Fruit fly (Drosophila melanogaster) whole organism, embryonic: ENCODE measurements around the gene Uch-L5R.

Experiments used
- Ada2b ChIP-seq: fragments of 200-800 bp; sonication (Bioruptor generic); IDR thresholded peaks from 2 replicates; pipeline ENCODE4 v1.3.6; 2022; ENCODE audit warnings: missing biosample characterization, missing genetic modification characterization
- Atf6 ChIP-seq: fragments of 200-800 bp; sonication (Bioruptor generic); IDR thresholded peaks from 2 replicates; pipeline ENCODE4 v1.3.6; 2022; ENCODE audit warnings: missing biosample characterization, missing genetic modification characterization
- Awh ChIP-seq: fragments of 200-800 bp; sonication (Bioruptor generic); IDR thresholded peaks from 2 replicates; pipeline ENCODE4, ENCODE4 v1.3.6; 2022; ENCODE audit warnings: missing biosample characterization, missing genetic modification characterization
- CG10274 ChIP-seq: fragments of 200-800 bp; sonication (Bioruptor generic); optimal IDR thresholded peaks from 3 replicates; lab custom pipeline; 2017; ENCODE audit warnings: missing biosample characterization, mild to moderate bottlenecking, missing genetic modification characterization
- CG11456 ChIP-seq: fragments of 200-800 bp; sonication (Bioruptor generic); IDR thresholded peaks from 3 replicates; pipeline ENCODE4 v1.3.6; 2022; ENCODE audit warnings: missing biosample characterization, missing genetic modification characterization
- CG15479 ChIP-seq: fragments of 200-800 bp; sonication (Bioruptor generic); optimal IDR thresholded peaks from 3 replicates; lab custom pipeline; 2019; ENCODE audit warnings: missing biosample characterization, mild to moderate bottlenecking, missing genetic modification characterization, moderate library complexity
- CG1647 ChIP-seq: fragments of 200-800 bp; sonication (Bioruptor generic); optimal IDR thresholded peaks from 3 replicates; lab custom pipeline; 2016; ENCODE audit warnings: missing biosample characterization, missing genetic modification characterization
- CG18599 ChIP-seq: fragments of 200-800 bp; sonication (Bioruptor generic); optimal IDR thresholded peaks from 3 replicates; lab custom pipeline; 2017; ENCODE audit warnings: missing biosample characterization, missing genetic modification characterization, mild to moderate bottlenecking, moderate library complexity, missing genetic modification reagents
- CG2202 ChIP-seq: fragments of 200-800 bp; sonication (Bioruptor generic); optimal IDR thresholded peaks from 2 replicates; lab custom pipeline; 2018; ENCODE audit warnings: missing biosample characterization, mild to moderate bottlenecking, missing genetic modification characterization
- CG30020 ChIP-seq: fragments of 200-800 bp; optimal IDR thresholded peaks from 2 replicates; lab custom pipeline; 2019; ENCODE audit warnings: missing biosample characterization, mild to moderate bottlenecking, missing genetic modification characterization, moderate library complexity
- CG3065 ChIP-seq: fragments of 200-800 bp; sonication (Bioruptor generic); optimal IDR thresholded peaks from 2 replicates; lab custom pipeline; 2016; ENCODE audit warnings: missing biosample characterization, missing genetic modification characterization
- CG3163 ChIP-seq: fragments of 200-800 bp; sonication (Bioruptor generic); optimal IDR thresholded peaks from 3 replicates; lab custom pipeline; 2016; ENCODE audit warnings: missing biosample characterization, missing genetic modification characterization
- CG3995 ChIP-seq: fragments of 200-800 bp; sonication (Bioruptor generic); optimal IDR thresholded peaks from 3 replicates; lab custom pipeline; 2016; ENCODE audit warnings: missing biosample characterization, missing genetic modification characterization
- CG42726 ChIP-seq: fragments of 200-800 bp; sonication (Bioruptor generic); IDR thresholded peaks from 2 replicates; pipeline ENCODE4 v1.3.6; 2022; ENCODE audit warnings: missing biosample characterization, missing genetic modification characterization; ENCODE audit not compliant: partially characterized antibody
- CG4328 ChIP-seq: fragments of 200-800 bp; sonication (Bioruptor generic); optimal IDR thresholded peaks from 3 replicates; lab custom pipeline; 2017; ENCODE audit warnings: missing biosample characterization, missing genetic modification reagents, missing genetic modification characterization
- CG6683 ChIP-seq: fragments of 200-800 bp; sonication (Bioruptor generic); optimal IDR thresholded peaks from 2 replicates; lab custom pipeline; 2017; ENCODE audit warnings: missing biosample characterization, mild to moderate bottlenecking, missing genetic modification characterization, missing genetic modification reagents
- CG7963 ChIP-seq: fragments of 200-800 bp; sonication (Bioruptor generic); IDR thresholded peaks from 3 replicates; pipeline ENCODE4 v1.3.6; 2022; ENCODE audit warnings: missing biosample characterization, missing genetic modification characterization; ENCODE audit not compliant: partially characterized antibody
- CG8290 ChIP-seq, 3 experiments: fragments of 200-800 bp; sonication (Bioruptor generic); optimal IDR thresholded peaks; 2 replicates each; lab custom pipeline; 2016 to 2019; ENCODE audit warnings: missing biosample characterization in 3 of 3, missing genetic modification characterization in 3 of 3, mild to moderate bottlenecking in 2 of 3, moderate library complexity in 1 of 3
- Dad ChIP-seq: fragments of 200-800 bp; sonication (Bioruptor generic); optimal IDR thresholded peaks from 3 replicates; lab custom pipeline; 2016; ENCODE audit warnings: missing biosample characterization, missing genetic modification characterization
- Dip3 ChIP-seq: fragments of 200-800 bp; sonication (Bioruptor generic); optimal IDR thresholded peaks from 3 replicates; lab custom pipeline; 2016; ENCODE audit warnings: missing biosample characterization, missing genetic modification characterization
- E2f2 ChIP-seq: fragments of 200-800 bp; sonication (Bioruptor generic); IDR thresholded peaks from 2 replicates; pipeline ENCODE4 v1.3.6; 2022; ENCODE audit warnings: missing biosample characterization, missing genetic modification characterization
- Ets65A ChIP-seq: fragments of 200-800 bp; sonication (Bioruptor generic); peaks from one replicate; lab custom pipeline; 2016; ENCODE audit warnings: missing biosample characterization, missing genetic modification characterization
- Ets97D ChIP-seq: fragments of 200-800 bp; sonication (Bioruptor generic); optimal IDR thresholded peaks from 3 replicates; lab custom pipeline; 2016; ENCODE audit warnings: missing biosample characterization, missing genetic modification characterization
- Gug ChIP-seq: fragments of 200-800 bp; sonication (Bioruptor generic); IDR thresholded peaks from 4 replicates; pipeline ENCODE4 v1.3.6; 2022; ENCODE audit warnings: missing biosample characterization, missing genetic modification characterization
- H2.0 ChIP-seq: fragments of 200-800 bp; sonication (Bioruptor generic); IDR thresholded peaks from 2 replicates; pipeline ENCODE4 v1.3.6; 2022; ENCODE audit warnings: missing biosample characterization, missing genetic modification characterization
- Hey ChIP-seq: fragments of 200-800 bp; sonication (Bioruptor generic); optimal IDR thresholded peaks from 3 replicates; lab custom pipeline; 2018; ENCODE audit warnings: missing biosample characterization, mild to moderate bottlenecking, missing genetic modification characterization
- HmgD ChIP-seq: fragments of 200-800 bp; sonication (Bioruptor generic); optimal IDR thresholded peaks from 3 replicates; lab custom pipeline; 2016; ENCODE audit warnings: missing biosample characterization, missing genetic modification characterization
- HmgZ ChIP-seq: fragments of 200-800 bp; sonication (Bioruptor generic); optimal IDR thresholded peaks from 2 replicates; lab custom pipeline; 2018; ENCODE audit warnings: missing biosample characterization, mild to moderate bottlenecking, missing genetic modification characterization
- Hr39 ChIP-seq: fragments of >200 bp; optimal IDR thresholded peaks from 2 replicates; lab custom pipeline; 2017
- Hsf ChIP-seq: fragments of 200-800 bp; sonication (Bioruptor generic); optimal IDR thresholded peaks from 3 replicates; lab custom pipeline; 2016; ENCODE audit warnings: missing biosample characterization, missing genetic modification characterization
- MBD-R2 ChIP-seq: fragments of 200-800 bp; sonication (Bioruptor generic); IDR thresholded peaks from 2 replicates; pipeline ENCODE4 v1.3.6; 2022; ENCODE audit warnings: missing biosample characterization, missing genetic modification characterization
- Med ChIP-seq: fragments of 200-800 bp; sonication (Bioruptor generic); peaks from one replicate; lab custom pipeline; 2016; ENCODE audit warnings: missing biosample characterization, missing genetic modification characterization, mild to moderate bottlenecking, inconsistent platforms, moderate library complexity
- Neu2 ChIP-seq: fragments of 200-800 bp; sonication (Bioruptor generic); optimal IDR thresholded peaks from 3 replicates; lab custom pipeline; 2016; ENCODE audit warnings: missing biosample characterization, missing genetic modification characterization, borderline replicate concordance
- Sin3A ChIP-seq: fragments of >200 bp; optimal IDR thresholded peaks from 2 replicates; lab custom pipeline; 2018
- chinmo ChIP-seq: fragments of 200-800 bp; sonication (Bioruptor generic); IDR thresholded peaks from 4 replicates; pipeline ENCODE4 v1.3.6; 2022; ENCODE audit warnings: missing biosample characterization, missing genetic modification characterization; ENCODE audit not compliant: partially characterized antibody
- croc ChIP-seq: fragments of 200-800 bp; sonication (Bioruptor generic); conservative IDR thresholded peaks from 3 replicates; pipeline ENCODE4 v1.3.6; 2022; ENCODE audit warnings: missing biosample characterization, missing genetic modification characterization
- dan ChIP-seq: fragments of 200-800 bp; sonication (Bioruptor generic); IDR thresholded peaks from 2 replicates; pipeline ENCODE4 v1.3.6; 2022; ENCODE audit warnings: missing biosample characterization, missing genetic modification characterization
- dmrt99B ChIP-seq: fragments of 200-800 bp; sonication (Bioruptor generic); optimal IDR thresholded peaks from 2 replicates; lab custom pipeline; 2018; ENCODE audit warnings: missing biosample characterization, mild to moderate bottlenecking, missing genetic modification characterization, moderate library complexity
- gfzf ChIP-seq: fragments of 200-800 bp; sonication (Bioruptor generic); optimal IDR thresholded peaks from 2 replicates; lab custom pipeline; 2016; ENCODE audit warnings: missing biosample characterization, mild to moderate bottlenecking, missing genetic modification characterization, moderate library complexity
- inv ChIP-seq: fragments of 200-800 bp; sonication (Bioruptor generic); IDR thresholded peaks from 2 replicates; pipeline ENCODE4 v1.3.6; 2022; ENCODE audit warnings: missing biosample characterization, missing genetic modification characterization; ENCODE audit not compliant: partially characterized antibody
- kah ChIP-seq: fragments of 200-800 bp; sonication (Bioruptor generic); optimal IDR thresholded peaks from 2 replicates; lab custom pipeline; 2018; ENCODE audit warnings: missing biosample characterization, mild to moderate bottlenecking, missing genetic modification characterization
- klu ChIP-seq: fragments of 200-800 bp; sonication (Bioruptor generic); IDR thresholded peaks from 2 replicates; pipeline ENCODE4 v1.3.6; 2022; ENCODE audit warnings: missing biosample characterization, missing genetic modification characterization
- knrl ChIP-seq: fragments of 200-800 bp; sonication (Bioruptor generic); IDR thresholded peaks from 3 replicates; pipeline ENCODE4 v1.3.6; 2022; ENCODE audit warnings: missing biosample characterization, missing genetic modification characterization; ENCODE audit not compliant: partially characterized antibody
- odd ChIP-seq: fragments of 200-800 bp; sonication (Bioruptor generic); optimal IDR thresholded peaks from 2 replicates; lab custom pipeline; 2017; ENCODE audit warnings: missing biosample characterization, mild to moderate bottlenecking, missing genetic modification characterization
- pzg ChIP-seq: fragments of 200-800 bp; sonication (Bioruptor generic); optimal IDR thresholded peaks from 3 replicates; lab custom pipeline; 2018; ENCODE audit warnings: missing biosample characterization, mild to moderate bottlenecking, missing genetic modification characterization, moderate library complexity
- ranshi ChIP-seq: fragments of 200-800 bp; sonication (Bioruptor generic); IDR thresholded peaks from 2 replicates; pipeline ENCODE4 v1.3.6; 2022; ENCODE audit warnings: missing biosample characterization, missing genetic modification characterization
- slp2 ChIP-seq: fragments of 200-800 bp; sonication (Bioruptor generic); optimal IDR thresholded peaks from 2 replicates; lab custom pipeline; 2016; ENCODE audit warnings: missing biosample characterization, missing genetic modification characterization
- stwl ChIP-seq: fragments of 200-800 bp; sonication (Bioruptor generic); optimal IDR thresholded peaks from 3 replicates; lab custom pipeline; 2018; ENCODE audit warnings: missing biosample characterization, mild to moderate bottlenecking, missing genetic modification characterization, moderate library complexity
- trem ChIP-seq: fragments of 200-800 bp; optimal IDR thresholded peaks from 3 replicates; lab custom pipeline; 2019; ENCODE audit warnings: missing biosample characterization, mild to moderate bottlenecking, missing genetic modification characterization, moderate library complexity
- ttk ChIP-seq: fragments of 200-800 bp; sonication (Bioruptor generic); IDR thresholded peaks from 2 replicates; pipeline ENCODE4 v2.1.2; 2022; ENCODE audit warnings: missing biosample characterization, missing genetic modification characterization

The Uch-L5R gene

DNA sequence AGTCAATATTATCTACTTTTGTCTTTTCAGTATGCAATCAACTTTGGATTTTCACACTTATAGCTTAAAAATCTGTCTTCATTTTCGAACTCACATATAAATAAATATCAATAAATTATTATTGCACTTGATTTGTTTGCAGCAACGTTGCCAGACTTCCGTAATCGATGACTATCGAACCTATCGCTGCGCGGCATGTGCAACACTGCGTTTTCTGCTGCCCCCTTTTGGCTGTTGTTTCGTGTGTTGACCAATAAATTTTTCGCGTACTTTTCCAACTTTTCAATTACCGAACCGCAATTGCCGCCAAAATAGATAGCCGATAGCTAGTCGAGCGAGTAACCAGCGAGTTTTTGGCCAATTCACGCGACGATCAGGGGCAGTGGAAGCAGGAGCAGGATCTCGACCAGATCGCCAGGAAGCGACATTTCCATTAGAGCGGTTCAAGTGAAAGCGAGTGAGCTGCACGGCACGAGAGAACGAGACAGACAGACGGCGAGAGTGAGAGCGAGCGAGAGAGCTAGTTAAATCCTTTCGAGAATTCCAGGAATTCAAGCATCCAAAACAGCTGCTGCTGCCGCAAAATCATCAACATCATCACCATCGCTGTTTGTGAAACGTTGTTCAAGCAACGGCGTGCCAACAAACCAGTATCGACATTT, 37.9 kb downstream of the Uch-L5R start, which contains the start of gene Lsm12a (continued):
- TF ChIP-seq stwl (tag; lab: Kevin White, UChicago) (peak; percentile 64), Dad (GFP tag; lab: Kevin White, UChicago) (no peak), CG3995 (GFP tag; lab: Kevin White, UChicago) (no peak), H2.0 (GFP tag; lab: Robert Waterston, UW) (no peak), Dip3 (GFP tag; lab: Kevin White, UChicago) (no peak), Hsf (no peak), CG7963 (GFP tag; lab: Robert Waterston, UW) (peak; percentile 58), kah (GFP tag; lab: Kevin White, UChicago) (no peak), CG15479 (GFP tag; lab: Kevin White, UChicago) (no peak), knrl (peak; percentile 54), Gug (GFP tag; lab: Robert Waterston, UW) (no peak), Awh (GFP tag; lab: Robert Waterston, UW) (no peak), HmgD (no peak), CG6683 (GFP tag; lab: Kevin White, UChicago) (no peak), Atf6 (GFP tag; lab: Robert Waterston, UW) (no peak), CG8290 (GFP tag; optimal IDR thresholded peaks at IDR 0.05; lab: Kevin White, UChicago) (no peak), CG8290 (tag; optimal IDR thresholded peaks at IDR 0.05; lab: Kevin White, UChicago) (no peak), CG4328 (GFP tag; lab: Kevin White, UChicago) (no peak), trem (peak; percentile 5), klu (no peak), inv (GFP tag; lab: Robert Waterston, UW) (peak; percentile 41; the same call in 1 of the 2 replicates), Hr39 (no peak), CG18599 (no peak), HmgZ (tag; lab: Kevin White, UChicago) (peak; percentile 9), slp2 (GFP tag; lab: Kevin White, UChicago) (no peak), croc (no peak), CG3065 (GFP tag; lab: Kevin White, UChicago) (no peak), Hey (tag; lab: Kevin White, UChicago) (no peak), Ets97D (GFP tag; lab: Kevin White, UChicago) (peak; percentile 18), dan (GFP tag; lab: Robert Waterston, UW) (no peak), Med (GFP tag; lab: Kevin White, UChicago) (peak; percentile 20), Ets65A (no peak), CG11456 (GFP tag; lab: Robert Waterston, UW) (no peak), CG2202 (tag; lab: Kevin White, UChicago) (no peak), E2f2 (GFP tag; lab: Robert Waterston, UW) (peak; percentile 13; the same call in 1 of the 2 replicates), CG10274 (GFP tag; lab: Kevin White, UChicago) (no peak), chinmo (peak; percentile 79; the same call in 1 of the 4 replicates), pzg (GFP tag; lab: Kevin White, UChicago) (peak; percentile 53), CG3163 (GFP tag; lab: Kevin White, UChicago) (no peak), Neu2 (no peak), CG1647 (GFP tag; lab: Kevin White, UChicago) (no peak), dmrt99B (tag; lab: Kevin White, UChicago) (no peak), MBD-R2 (peak; percentile 41), CG30020 (tag; lab: Kevin White, UChicago) (no peak), CG42726 (GFP tag; lab: Robert Waterston, UW) (peak; percentile 44; the same call in 1 of the 2 replicates), ranshi (GFP tag; lab: Robert Waterston, UW) (no peak), Sin3A (lab: Kevin White, UChicago) (peak; percentile 1), odd (GFP tag; lab: Kevin White, UChicago) (no peak), Ada2b (GFP tag; lab: Robert Waterston, UW) (no peak), ttk (GFP tag; lab: Robert Waterston, UW) (no peak), gfzf (no peak)
